Worm (Caenorhabditis elegans): ENCODE results near the gene ncl-1.

DNA sequence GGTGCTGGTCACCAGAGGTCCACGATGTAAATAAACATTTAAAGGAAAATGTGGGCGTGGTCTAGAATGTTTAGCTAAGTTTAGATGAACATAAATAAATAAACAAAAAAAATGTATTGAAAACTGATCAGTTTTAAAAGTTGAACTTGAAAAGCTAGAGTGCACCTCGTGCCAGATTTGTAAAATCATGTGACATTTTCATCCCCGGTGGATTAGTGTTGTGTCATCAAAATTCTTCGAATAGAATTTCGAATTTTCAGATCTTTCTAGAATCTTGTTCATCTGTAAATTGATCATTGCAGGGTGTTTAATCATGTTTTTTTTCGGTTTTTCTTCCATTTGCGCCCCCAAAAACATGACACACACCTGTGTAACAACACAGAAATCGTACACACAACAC is 7.0 kb downstream of the ncl-1 start:
- TF ChIP-seq zag-1 (tag; optimal IDR thresholded peaks at IDR 0.05), result no peak
- no peak for TF ChIP-seq fos-1 (tag; optimal IDR thresholded peaks at IDR 0.05)
- TF ChIP-seq zfp-2 (tag; optimal IDR thresholded peaks at IDR 0.05), result no peak

Data from whole organism, L4 larva.